Fruit fly (Drosophila melanogaster): ENCODE data around the gene ru.
A peak's percentile ranks its signal among the peaks of the same experiment; 100 is the strongest.

ru gene

dm6 chr3L:1368201-1368617 is 2.2 kb upstream of the ru start (continued):
- TF ChIP-seq wor (GFP tag; IDR thresholded peaks at IDR 0.05) (peak; percentile 49), Eip74EF (GFP tag; optimal IDR thresholded peaks at IDR 0.05) (peak in 1 of 2 experiments; percentile 25), ash1 (GFP tag; optimal IDR thresholded peaks at IDR 0.05) (no peak), CG11085 (GFP tag; IDR thresholded peaks at IDR 0.05) (peak; percentile 72), mam (GFP tag; optimal IDR thresholded peaks at IDR 0.05) (peak; percentile 88), Six4 (GFP tag; optimal IDR thresholded peaks at IDR 0.05) (peak; percentile 61), HHEX (GFP tag; optimal IDR thresholded peaks at IDR 0.05) (peak; percentile 82), pum (GFP tag; optimal IDR thresholded peaks at IDR 0.05) (peak; percentile 78), CG9727 (GFP tag; optimal IDR thresholded peaks at IDR 0.05) (peak; percentile 92), Elba2 (GFP tag; optimal IDR thresholded peaks at IDR 0.05) (peak; percentile 76), otp (GFP tag; IDR thresholded peaks at IDR 0.05) (peak; percentile 92), CG15269 (tag; optimal IDR thresholded peaks at IDR 0.05) (peak; percentile 72), CG31365 (tag; optimal IDR thresholded peaks at IDR 0.05) (peak; percentile 41), CG6654 (GFP tag; optimal IDR thresholded peaks at IDR 0.05) (peak; percentile 27), phol (tag; optimal IDR thresholded peaks at IDR 0.05) (peak; percentile 72), sens (GFP tag) (peak; percentile 96), CG16813 (GFP tag; IDR thresholded peaks at IDR 0.05; ENCODE audit: partially characterized antibody) (no peak), so (GFP tag; IDR thresholded peaks at IDR 0.05) (peak; percentile 84), ato (GFP tag; IDR thresholded peaks at IDR 0.05; ENCODE audit: partially characterized antibody) (no peak), Stat92E (GFP tag; optimal IDR thresholded peaks at IDR 0.05) (no peak), tio (GFP tag; optimal IDR thresholded peaks at IDR 0.05) (peak; percentile 54), CG8924 (tag; optimal IDR thresholded peaks at IDR 0.05) (peak; percentile 79), maf-S (GFP tag; optimal IDR thresholded peaks at IDR 0.05) (peak; percentile 75), mirr (GFP tag; optimal IDR thresholded peaks at IDR 0.05) (peak; percentile 31), CG12071 (GFP tag; optimal IDR thresholded peaks at IDR 0.05) (peak; percentile 56), onecut (GFP tag; IDR thresholded peaks at IDR 0.05) (peak; percentile 84), Antp (GFP tag; optimal IDR thresholded peaks at IDR 0.05) (peak; percentile 80), bowl (GFP tag; IDR thresholded peaks at IDR 0.05) (peak; percentile 54; the same call in 1 of the 2 replicates), CG10654 (GFP tag; optimal IDR thresholded peaks at IDR 0.05) (peak; percentile 43), Neu2 (GFP tag; optimal IDR thresholded peaks at IDR 0.05; ENCODE audit: borderline replicate concordance) (peak; percentile 56), Hr39 (optimal IDR thresholded peaks at IDR 0.05) (no peak), Bdp1 (GFP tag; optimal IDR thresholded peaks at IDR 0.05) (peak; percentile 32), ap (GFP tag; IDR thresholded peaks at IDR 0.05) (peak; percentile 75), salm (tag; optimal IDR thresholded peaks at IDR 0.05) (peak; percentile 12), sc (optimal IDR thresholded peaks at IDR 0.05) (no peak), sc (GFP tag; optimal IDR thresholded peaks at IDR 0.05) (peak; percentile 51), ind (GFP tag; optimal IDR thresholded peaks at IDR 0.05) (peak; percentile 76), CG8944 (GFP tag; optimal IDR thresholded peaks at IDR 0.05) (peak; percentile 70), HLH4C (GFP tag; IDR thresholded peaks at IDR 0.05; ENCODE audit: partially characterized antibody) (no peak), ftz-f1 (GFP tag; optimal IDR thresholded peaks at IDR 0.05) (peak; percentile 22), exex (tag; optimal IDR thresholded peaks at IDR 0.05) (peak; percentile 62), lilli (GFP tag; optimal IDR thresholded peaks at IDR 0.05) (peak; percentile 81), Max (GFP tag; optimal IDR thresholded peaks at IDR 0.05) (peak; percentile 36), insv (GFP tag; optimal IDR thresholded peaks at IDR 0.05) (no peak), CG1603 (tag; optimal IDR thresholded peaks at IDR 0.05) (peak; percentile 87), Doc3 (GFP tag; IDR thresholded peaks at IDR 0.05; ENCODE audit: partially characterized antibody) (no peak), CG31388 (GFP tag; optimal IDR thresholded peaks at IDR 0.05) (peak; percentile 49), CG16779 (GFP tag; IDR thresholded peaks at IDR 0.05) (0 out of 2 replicates have a peak, but pooled peaks have one; percentile 61), inv (GFP tag; IDR thresholded peaks at IDR 0.05; ENCODE audit: partially characterized antibody) (no peak), gro (GFP tag; optimal IDR thresholded peaks at IDR 0.05) (peak; percentile 35), CG7839 (tag; optimal IDR thresholded peaks at IDR 0.05) (peak; percentile 79)

All from whole organism, embryonic.